Worm (Caenorhabditis elegans): Measurements from ENCODE around the gene lgc-45.

The lgc-45 gene

ce11 chrII:3540151-3540550, 17.1 kb upstream of the lgc-45 start:
- TF ChIP-seq nhr-67 (tag; optimal IDR thresholded peaks at IDR 0.05) (no peak), pha-4 (tag; optimal IDR thresholded peaks at IDR 0.05) (no peak), ama-1 (optimal IDR thresholded peaks at IDR 0.05) (no peak), nhr-25 (tag; optimal IDR thresholded peaks at IDR 0.05) (no peak), mml-1 (tag; optimal IDR thresholded peaks at IDR 0.05) (no peak), ceh-82 (tag; optimal IDR thresholded peaks at IDR 0.05) (no peak), fkh-10 (GFP tag; optimal IDR thresholded peaks at IDR 0.05) (no peak), nhr-77 (tag; optimal IDR thresholded peaks at IDR 0.05) (no peak), sea-2 (GFP tag; optimal IDR thresholded peaks at IDR 0.05) (no peak), elt-1 (tag; optimal IDR thresholded peaks at IDR 0.05) (no peak), pqm-1 (tag; optimal IDR thresholded peaks at IDR 0.05) (no peak), mdl-1 (tag; optimal IDR thresholded peaks at IDR 0.05) (no peak), lsy-12 (tag; optimal IDR thresholded peaks at IDR 0.05) (no peak), zag-1 (tag; optimal IDR thresholded peaks at IDR 0.05) (no peak), nhr-76 (tag; optimal IDR thresholded peaks at IDR 0.05) (no peak), unc-39 (tag; optimal IDR thresholded peaks at IDR 0.05) (no peak)

- no peak for TF ChIP-seq lin-15B (tag; optimal IDR thresholded peaks at IDR 0.05)
- no peak for TF ChIP-seq unc-62 (GFP tag; optimal IDR thresholded peaks at IDR 0.05)
- TF ChIP-seq elt-2 (tag; optimal IDR thresholded peaks at IDR 0.05) = no peak
- no peak for TF ChIP-seq nhr-12 (tag; optimal IDR thresholded peaks at IDR 0.05)
- TF ChIP-seq fkh-2 (tag; optimal IDR thresholded peaks at IDR 0.05) = no peak
- no peak for TF ChIP-seq mdl-1 (tag; optimal IDR thresholded peaks at IDR 0.05)
- no peak for TF ChIP-seq nhr-23 (tag; optimal IDR thresholded peaks at IDR 0.05)
- TF ChIP-seq jun-1 (tag; optimal IDR thresholded peaks at IDR 0.05) = no peak
- no peak for TF ChIP-seq ztf-11 (tag; optimal IDR thresholded peaks at IDR 0.05)
Observed at ce11 chrII:3546381-3546931, 10.8 kb upstream of the lgc-45 start, which contains the start of gene apd-3. Gene apd-3, minus strand, starts transcription at chrII:3546431.

DNA sequence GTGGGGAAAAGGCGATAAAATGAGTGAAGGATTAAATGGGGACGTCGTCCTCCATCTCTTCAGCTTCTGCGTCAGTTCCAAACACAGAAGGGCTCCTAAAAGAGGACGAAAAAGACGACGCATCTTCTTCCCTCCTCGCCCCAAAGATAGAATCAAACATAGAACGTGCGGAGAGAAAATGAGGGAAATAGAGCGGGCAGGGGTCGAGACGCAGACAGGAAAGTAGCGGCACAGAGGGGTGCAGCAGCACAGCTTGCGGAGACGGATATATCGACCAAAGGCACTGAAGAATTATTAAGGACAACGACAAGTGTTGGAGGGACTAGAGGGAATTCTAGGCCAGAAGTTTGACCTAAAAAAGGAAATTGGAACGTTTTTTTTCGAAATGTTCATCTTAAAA, 10.0 kb upstream of the lgc-45 start:
- no peak for TF ChIP-seq nhr-237 (tag; optimal IDR thresholded peaks at IDR 0.05)
- TF ChIP-seq nhr-23 (tag; optimal IDR thresholded peaks at IDR 0.05) = peak; percentile 29
- no peak for TF ChIP-seq zag-1 (tag; optimal IDR thresholded peaks at IDR 0.05)
- no peak for TF ChIP-seq unc-62 (GFP tag; optimal IDR thresholded peaks at IDR 0.05)
- TF ChIP-seq elt-2 (tag; optimal IDR thresholded peaks at IDR 0.05) = no peak
- TF ChIP-seq mdl-1 (tag; optimal IDR thresholded peaks at IDR 0.05) = no peak
- TF ChIP-seq pha-4 (tag; optimal IDR thresholded peaks at IDR 0.05) = no peak
- TF ChIP-seq lin-15B (tag; optimal IDR thresholded peaks at IDR 0.05) = peak; percentile 81
- peak; percentile 70 for TF ChIP-seq nfya-1 (tag; optimal IDR thresholded peaks at IDR 0.05; ENCODE audit: insufficient read depth)
- no peak for TF ChIP-seq jun-1 (tag; optimal IDR thresholded peaks at IDR 0.05)
- TF ChIP-seq hmg-11 (tag; optimal IDR thresholded peaks at IDR 0.05) = peak; percentile 81
- no peak for TF ChIP-seq mml-1 (tag; optimal IDR thresholded peaks at IDR 0.05)
- no peak for TF ChIP-seq R02D3.7 (tag; optimal IDR thresholded peaks at IDR 0.05)
- no peak for TF ChIP-seq ceh-82 (tag; optimal IDR thresholded peaks at IDR 0.05)
- no peak for TF ChIP-seq unc-39 (tag; optimal IDR thresholded peaks at IDR 0.05)
- TF ChIP-seq lin-39 (tag; optimal IDR thresholded peaks at IDR 0.05) = peak; percentile 71
- TF ChIP-seq nhr-77 (tag; optimal IDR thresholded peaks at IDR 0.05) = no peak
- TF ChIP-seq elt-1 (tag; optimal IDR thresholded peaks at IDR 0.05) = peak; percentile 23
- peak; percentile 6 for TF ChIP-seq skn-1 (tag; optimal IDR thresholded peaks at IDR 0.05)
- TF ChIP-seq lsy-12 (tag; optimal IDR thresholded peaks at IDR 0.05) = no peak

- TF ChIP-seq jun-1 (tag; optimal IDR thresholded peaks at IDR 0.05) (no peak), elt-2 (tag; optimal IDR thresholded peaks at IDR 0.05) (peak; percentile 35)
Observed at ce11 chrII:3550352-3550751, 6.9 kb upstream of the lgc-45 start, which contains the start of gene W10G11.19. Gene W10G11.19, plus strand, starts transcription at chrII:3550652.

ce11 chrII:3553453-3553852, 3.8 kb upstream of the lgc-45 start, which contains the start of gene dnc-3:
Gene dnc-3, plus strand, starts transcription at chrII:3553724.
- peak; percentile 5 for TF ChIP-seq snpc-4 (tag; optimal IDR thresholded peaks at IDR 0.05)
- TF ChIP-seq nfya-1 (tag; optimal IDR thresholded peaks at IDR 0.05; ENCODE audit: insufficient read depth) = peak; percentile 51
- no peak for TF ChIP-seq sea-2 (GFP tag; optimal IDR thresholded peaks at IDR 0.05)
- no peak for TF ChIP-seq fkh-2 (tag; optimal IDR thresholded peaks at IDR 0.05)
- peak; percentile 59 for TF ChIP-seq lin-15B (tag; optimal IDR thresholded peaks at IDR 0.05)
- peak; percentile 21 for TF ChIP-seq nhr-23 (tag; optimal IDR thresholded peaks at IDR 0.05)
- peak; percentile 28 for TF ChIP-seq elt-2 (tag; optimal IDR thresholded peaks at IDR 0.05)
- peak; percentile 29 for TF ChIP-seq ceh-28 (tag; optimal IDR thresholded peaks at IDR 0.05)
- TF ChIP-seq ceh-9 (tag; optimal IDR thresholded peaks at IDR 0.05) = no peak
- peak; percentile 53 for TF ChIP-seq tbx-2 (tag; optimal IDR thresholded peaks at IDR 0.05)
- no peak for TF ChIP-seq eor-1 (tag; optimal IDR thresholded peaks at IDR 0.05)
